Worm (Caenorhabditis elegans) whole organism, late embryonic: ENCODE measurements around the gene glb-25.

ENCODE experiments used
- C08G9.2 ChIP-seq: sonication (generic microtip); optimal IDR thresholded peaks from 2 replicates; lab custom pipeline; 2016; ENCODE audit warnings: mild to moderate bottlenecking, missing genetic modification characterization, moderate library complexity, missing compliant biosample characterization
- C38D4.7 ChIP-seq: fragments of 200-800 bp; sonication (Bioruptor generic); optimal IDR thresholded peaks from 2 replicates; lab custom pipeline; 2018; ENCODE audit warnings: mild to moderate bottlenecking, missing genetic modification characterization, moderate library complexity, missing compliant biosample characterization
- F13H6.1 ChIP-seq: sonication (generic microtip); optimal IDR thresholded peaks from 2 replicates; lab custom pipeline; 2016; ENCODE audit warnings: missing genetic modification characterization, missing compliant biosample characterization
- K09A11.1 ChIP-seq: sonication (generic microtip); optimal IDR thresholded peaks from 2 replicates; lab custom pipeline; 2017; ENCODE audit warnings: antibody characterized with exemption, mild to moderate bottlenecking, missing genetic modification characterization, missing compliant biosample characterization; ENCODE audit not compliant: insufficient read depth
- ceh-24 ChIP-seq: sonication (generic microtip); optimal IDR thresholded peaks from 2 replicates; lab custom pipeline; 2016; ENCODE audit warnings: mild to moderate bottlenecking, missing genetic modification characterization, missing compliant biosample characterization
- ceh-30 ChIP-seq: fragments of 150-350 bp; optimal IDR thresholded peaks from 2 replicates; lab custom pipeline; 2014; ENCODE audit warnings: missing biosample characterization, missing genetic modification characterization
- ceh-31 ChIP-seq: sonication (generic microtip); optimal IDR thresholded peaks from 2 replicates; lab custom pipeline; 2016; ENCODE audit warnings: missing genetic modification characterization, missing compliant biosample characterization
- ceh-34 ChIP-seq: sonication (generic microtip); optimal IDR thresholded peaks from 2 replicates; lab custom pipeline; 2016; ENCODE audit warnings: mild to moderate bottlenecking, missing genetic modification characterization, missing compliant biosample characterization
- ceh-45 ChIP-seq: fragments of 200-800 bp; sonication (Bioruptor generic); IDR thresholded peaks from 2 replicates; pipeline ENCODE4 v1.3.6; 2022; ENCODE audit warnings: missing genetic modification reagents, missing genetic modification characterization, missing compliant biosample characterization
- ceh-48 ChIP-seq: sonication (generic microtip); optimal IDR thresholded peaks from 2 replicates; lab custom pipeline; 2016; ENCODE audit warnings: missing genetic modification characterization, inconsistent platforms, missing compliant biosample characterization
- ceh-9 ChIP-seq: sonication (generic microtip); optimal IDR thresholded peaks from 2 replicates; lab custom pipeline; 2016; ENCODE audit warnings: mild to moderate bottlenecking, missing genetic modification characterization, inconsistent platforms, missing compliant biosample characterization
- che-1 ChIP-seq: sonication (generic microtip); optimal IDR thresholded peaks from 2 replicates; lab custom pipeline; 2016; ENCODE audit warnings: mild to moderate bottlenecking, missing genetic modification characterization, missing compliant biosample characterization
- elt-2 ChIP-seq: sonication (generic microtip); optimal IDR thresholded peaks from 2 replicates; lab custom pipeline; 2016; ENCODE audit warnings: missing genetic modification reagents, missing genetic modification characterization, missing compliant biosample characterization
- ets-4 ChIP-seq: sonication (generic microtip); optimal IDR thresholded peaks from 2 replicates; lab custom pipeline; 2016; ENCODE audit warnings: missing genetic modification characterization, missing compliant biosample characterization
- fkh-6 ChIP-seq: sonication (generic microtip); optimal IDR thresholded peaks from 2 replicates; lab custom pipeline; 2016; ENCODE audit warnings: missing genetic modification characterization, missing compliant biosample characterization
- hlh-15 ChIP-seq: sonication (generic microtip); optimal IDR thresholded peaks from 2 replicates; lab custom pipeline; 2016; ENCODE audit warnings: missing genetic modification characterization, missing compliant biosample characterization
- hlh-30 ChIP-seq: sonication (generic microtip); optimal IDR thresholded peaks from 2 replicates; lab custom pipeline; 2017; ENCODE audit warnings: antibody characterized with exemption, missing genetic modification characterization, missing compliant biosample characterization; ENCODE audit not compliant: insufficient read depth
- hlh-6 ChIP-seq: sonication (generic microtip); optimal IDR thresholded peaks from 2 replicates; lab custom pipeline; 2016; ENCODE audit warnings: missing genotype, missing genetic modification characterization, missing compliant biosample characterization
- lin-11 ChIP-seq: fragments of 200-800 bp; sonication (Bioruptor generic); optimal IDR thresholded peaks from 2 replicates; lab custom pipeline; 2018; ENCODE audit warnings: mild to moderate bottlenecking, missing genetic modification characterization, missing compliant biosample characterization
- madf-2 ChIP-seq: sonication (generic microtip); optimal IDR thresholded peaks from 2 replicates; lab custom pipeline; 2017; ENCODE audit warnings: missing genetic modification characterization, missing compliant biosample characterization
- nfya-1 ChIP-seq: sonication (generic microtip); optimal IDR thresholded peaks from 2 replicates; lab custom pipeline; 2017; ENCODE audit warnings: missing genetic modification characterization, mild to moderate bottlenecking, missing compliant biosample characterization, antibody characterized with exemption, moderate library complexity
- nhr-11 ChIP-seq: fragments of 150-350 bp; optimal IDR thresholded peaks from 2 replicates; lab custom pipeline; 2014; ENCODE audit warnings: missing biosample characterization, missing genetic modification characterization
- nhr-232 ChIP-seq: sonication (generic microtip); optimal IDR thresholded peaks from 2 replicates; lab custom pipeline; 2016; ENCODE audit warnings: missing genetic modification characterization, missing compliant biosample characterization
- npax-4 ChIP-seq: sonication (generic microtip); optimal IDR thresholded peaks from 2 replicates; lab custom pipeline; 2016; ENCODE audit warnings: missing genetic modification characterization, missing compliant biosample characterization
- odd-2 ChIP-seq: sonication (generic microtip); optimal IDR thresholded peaks from 2 replicates; lab custom pipeline; 2017; ENCODE audit warnings: antibody characterized with exemption, mild to moderate bottlenecking, missing genetic modification characterization, missing compliant biosample characterization
- pax-1 ChIP-seq: fragments of 150-350 bp; optimal IDR thresholded peaks from 2 replicates; lab custom pipeline; 2014; ENCODE audit warnings: missing biosample characterization, missing genetic modification characterization
- pha-4 ChIP-seq: fragments of 150-350 bp; optimal IDR thresholded peaks from 2 replicates; lab custom pipeline; 2018; ENCODE audit warnings: missing biosample characterization, missing genetic modification reagents, missing genetic modification characterization
- pros-1 ChIP-seq: fragments of 150-350 bp; optimal IDR thresholded peaks from 2 replicates; lab custom pipeline; 2014; ENCODE audit warnings: missing biosample characterization, missing genetic modification reagents, missing genetic modification characterization
- rnt-1 ChIP-seq: sonication (generic microtip); optimal IDR thresholded peaks from 2 replicates; lab custom pipeline; 2016; ENCODE audit warnings: missing genetic modification characterization, missing compliant biosample characterization
- sox-2 ChIP-seq: fragments of 200-800 bp; sonication (Bioruptor generic); IDR thresholded peaks from 2 replicates; pipeline ENCODE4 v1.3.6; 2022; ENCODE audit warnings: missing genetic modification reagents, missing genetic modification characterization, missing compliant biosample characterization
- unc-55 ChIP-seq: sonication (generic microtip); optimal IDR thresholded peaks from 2 replicates; lab custom pipeline; 2017; ENCODE audit warnings: missing biosample characterization, missing genetic modification reagents, missing genetic modification characterization
- unc-86 ChIP-seq: sonication (generic microtip); optimal IDR thresholded peaks from 2 replicates; lab custom pipeline; 2016; ENCODE audit warnings: missing genetic modification characterization, missing compliant biosample characterization
- zip-5 ChIP-seq: sonication (generic microtip); optimal IDR thresholded peaks from 2 replicates; lab custom pipeline; 2016; ENCODE audit warnings: missing genetic modification characterization, missing compliant biosample characterization
- ztf-16 ChIP-seq: sonication (generic microtip); optimal IDR thresholded peaks from 2 replicates; lab custom pipeline; 2017; ENCODE audit warnings: missing genetic modification characterization, missing compliant biosample characterization

The glb-25 gene

ce11 chrV:1937963-1938362 is at the start of gene glb-25:
Gene glb-25 (plus strand): TSS chrV:1938263.
- no peak for TF ChIP-seq ceh-30 (tag; lab: Kevin White, UChicago)
- no peak for TF ChIP-seq nhr-11
- no peak for TF ChIP-seq unc-86 (tag; lab: Kevin White, UChicago)

ce11 chrV:1888299-1888698 is 49.8 kb upstream of the glb-25 start:
- TF ChIP-seq unc-86 (tag; lab: Kevin White, UChicago) (no peak), npax-4 (tag; lab: Kevin White, UChicago) (no peak), odd-2 (tag; lab: Kevin White, UChicago) (no peak), sox-2 (GFP tag; lab: Robert Waterston, UW) (no peak), madf-2 (tag; lab: Kevin White, UChicago) (no peak), ets-4 (no peak), pax-1 (no peak), hlh-15 (tag; lab: Kevin White, UChicago) (no peak)

- no peak for TF ChIP-seq ceh-45
- no peak for TF ChIP-seq npax-4 (tag; lab: Kevin White, UChicago)
- no peak for TF ChIP-seq F13H6.1 (tag; lab: Kevin White, UChicago)
- TF ChIP-seq ceh-30 (tag; lab: Kevin White, UChicago), result no peak
- TF ChIP-seq K09A11.1 (tag; lab: Kevin White, UChicago), result no peak
- no peak for TF ChIP-seq ceh-31 (tag; lab: Kevin White, UChicago)
- TF ChIP-seq ceh-24 (tag; lab: Kevin White, UChicago), result no peak
- peak; percentile 60 for TF ChIP-seq unc-55 (GFP tag; lab: Kevin White, UChicago)
- no peak for TF ChIP-seq hlh-6 (tag; lab: Kevin White, UChicago)
These were observed 48.1 kb upstream of the glb-25 start for ce11 chrV:1889996-1890395.

ce11 chrV:1892567-1893277 is 45.3 kb upstream of the glb-25 start, which contains the start of gene zig-11:
Gene zig-11 (minus strand): TSS chrV:1892939.
- TF ChIP-seq pros-1 (tag; lab: Kevin White, UChicago), result no peak
- no peak for TF ChIP-seq ceh-9 (tag; lab: Kevin White, UChicago)
- TF ChIP-seq ztf-16 (tag; lab: Kevin White, UChicago), result no peak
- TF ChIP-seq elt-2 (tag; lab: Kevin White, UChicago), result no peak
- no peak for TF ChIP-seq pha-4 (tag; lab: Kevin White, UChicago)
- TF ChIP-seq hlh-30 (tag; lab: Kevin White, UChicago), result no peak

- no peak for TF ChIP-seq lin-11
- no peak for TF ChIP-seq nfya-1 (tag; lab: Kevin White, UChicago)
- no peak for TF ChIP-seq C38D4.7 (GFP tag; lab: Kevin White, UChicago)
- no peak for TF ChIP-seq ceh-24 (tag; lab: Kevin White, UChicago)
- no peak for TF ChIP-seq che-1 (tag; lab: Kevin White, UChicago)
- TF ChIP-seq ztf-16 (tag; lab: Kevin White, UChicago), result no peak
- no peak for TF ChIP-seq zip-5 (tag; lab: Kevin White, UChicago)
- no peak for TF ChIP-seq ceh-48 (tag; lab: Kevin White, UChicago)
- TF ChIP-seq hlh-30 (tag; lab: Kevin White, UChicago), result no peak
- TF ChIP-seq fkh-6 (tag; lab: Kevin White, UChicago), result no peak
- TF ChIP-seq pax-1, result no peak
- TF ChIP-seq, all 69 proteins: peak for 0
These were observed 42.6 kb upstream of the glb-25 start, which contains the start of gene nphp-2 for ce11 chrV:1895483-1895882. Gene nphp-2 (plus strand): TSS chrV:1895783.

- TF ChIP-seq nhr-232, result no peak
- TF ChIP-seq madf-2 (tag; lab: Kevin White, UChicago), result no peak
- no peak for TF ChIP-seq C08G9.2 (tag; lab: Kevin White, UChicago)
- no peak for TF ChIP-seq K09A11.1 (tag; lab: Kevin White, UChicago)
- TF ChIP-seq rnt-1, result no peak
- no peak for TF ChIP-seq ceh-34 (tag; lab: Kevin White, UChicago)
These were observed 30.7 kb upstream of the glb-25 start, which contains the start of gene Y32G9A.5 for ce11 chrV:1907350-1907749. Gene Y32G9A.5 (plus strand): TSS chrV:1907650.
